Worm (Caenorhabditis elegans) whole organism, young adult: ENCODE results near the gene F44E2.6.

Source experiments
- B0019.2 ChIP-seq: fragments of 200-800 bp; sonication (Bioruptor generic); conservative IDR thresholded peaks from 2 replicates; pipeline ENCODE4 v1.3.6; 2022; ENCODE audit warnings: missing genetic modification reagents, missing genetic modification characterization, missing compliant biosample characterization
- F10E7.11 ChIP-seq: sonication (generic microtip); optimal IDR thresholded peaks from 2 replicates; lab custom pipeline; 2017; ENCODE audit warnings: mild to moderate bottlenecking, missing genetic modification characterization, moderate library complexity, missing compliant biosample characterization
- F22D6.2 ChIP-seq: sonication (generic microtip); optimal IDR thresholded peaks from 2 replicates; lab custom pipeline; 2016; ENCODE audit warnings: mild to moderate bottlenecking, missing genetic modification characterization, missing compliant biosample characterization
- F33H1.4 ChIP-seq: fragments of 200-800 bp; sonication (Bioruptor generic); IDR thresholded peaks from 2 replicates; pipeline ENCODE4 v1.3.6; 2022; ENCODE audit warnings: missing genetic modification reagents, missing genetic modification characterization, missing compliant biosample characterization
- F37B4.10 ChIP-seq: fragments of 200-800 bp; sonication (Bioruptor generic); IDR thresholded peaks from 2 replicates; pipeline ENCODE4 v1.3.6; 2022; ENCODE audit warnings: missing genetic modification characterization, missing compliant biosample characterization
- F52B5.7 ChIP-seq: sonication (generic microtip); optimal IDR thresholded peaks from 2 replicates; lab custom pipeline; 2016; ENCODE audit warnings: mild to moderate bottlenecking, missing genetic modification characterization, missing compliant biosample characterization
- F57A8.1 ChIP-seq: fragments of 200-800 bp; sonication (Bioruptor generic); optimal IDR thresholded peaks from 2 replicates; lab custom pipeline; 2018; ENCODE audit warnings: mild to moderate bottlenecking, missing genetic modification characterization, moderate library complexity, missing compliant biosample characterization
- Y53F4B.3 ChIP-seq: fragments of 200-800 bp; sonication (Bioruptor generic); IDR thresholded peaks from 2 replicates; pipeline ENCODE4 v1.3.6; 2022; ENCODE audit warnings: missing genetic modification reagents, missing genetic modification characterization, missing compliant biosample characterization
- Y56A3A.18 ChIP-seq: fragments of 200-800 bp; sonication (Bioruptor generic); IDR thresholded peaks from 2 replicates; pipeline ENCODE4 v1.3.6; 2022; ENCODE audit warnings: missing genetic modification reagents, missing genetic modification characterization, missing compliant biosample characterization
- Y79H2A.3 ChIP-seq: fragments of 200-800 bp; sonication (Bioruptor generic); conservative IDR thresholded peaks from 2 replicates; pipeline ENCODE4 v1.3.6; 2022; ENCODE audit warnings: missing genetic modification reagents, missing genetic modification characterization, missing compliant biosample characterization
- ama-1 ChIP-seq, 3 experiments: fragments of 150-350 bp in 1 of 3; sonication (generic microtip) in 2 of 3; optimal IDR thresholded peaks; 2 replicates each; lab custom pipeline; 2014 to 2018; ENCODE audit warnings: missing biosample characterization in 2 of 3, missing genetic modification characterization in 2 of 3, missing genetic modification reagents in 2 of 3
- aptf-3 ChIP-seq: fragments of 200-800 bp; sonication (Bioruptor generic); IDR thresholded peaks from 2 replicates; pipeline ENCODE4 v1.3.6; 2022; ENCODE audit warnings: missing genetic modification characterization, missing compliant biosample characterization
- athp-1 ChIP-seq: sonication (generic microtip); optimal IDR thresholded peaks from 2 replicates; lab custom pipeline; 2017; ENCODE audit warnings: mild to moderate bottlenecking, missing genetic modification characterization, missing compliant biosample characterization
- attf-3 ChIP-seq: fragments of 200-800 bp; sonication (Bioruptor generic); conservative IDR thresholded peaks from 2 replicates; pipeline ENCODE4 v1.3.6; 2022; ENCODE audit warnings: missing genetic modification reagents, missing genetic modification characterization, missing compliant biosample characterization
- bed-1 ChIP-seq: fragments of 200-800 bp; sonication (Bioruptor generic); IDR thresholded peaks from 2 replicates; pipeline ENCODE4 v1.3.6; 2022; ENCODE audit warnings: missing genetic modification reagents, missing genetic modification characterization, missing compliant biosample characterization
- bed-2 ChIP-seq: fragments of 200-800 bp; sonication (Bioruptor generic); IDR thresholded peaks from 2 replicates; pipeline ENCODE4 v1.3.6; 2022; ENCODE audit warnings: missing genetic modification reagents, missing genetic modification characterization, missing compliant biosample characterization
- ccch-3 ChIP-seq: fragments of 200-800 bp; sonication (Bioruptor generic); optimal IDR thresholded peaks from 2 replicates; lab custom pipeline; 2018; ENCODE audit warnings: mild to moderate bottlenecking, missing genetic modification characterization, missing compliant biosample characterization
- ceh-58 ChIP-seq: fragments of 200-800 bp; sonication (Bioruptor generic); IDR thresholded peaks from 2 replicates; pipeline ENCODE4 v1.3.6; 2022; ENCODE audit warnings: missing genetic modification characterization, missing compliant biosample characterization
- die-1 ChIP-seq: sonication (generic microtip); optimal IDR thresholded peaks from 2 replicates; lab custom pipeline; 2016; ENCODE audit warnings: missing genotype, mild to moderate bottlenecking, missing genetic modification characterization, missing compliant biosample characterization
- dpff-1 ChIP-seq: sonication (generic microtip); optimal IDR thresholded peaks from 2 replicates; lab custom pipeline; 2017; ENCODE audit warnings: mild to moderate bottlenecking, missing genetic modification characterization, missing compliant biosample characterization
- dpl-1 ChIP-seq: fragments of 150-350 bp; optimal IDR thresholded peaks from 2 replicates; lab custom pipeline; 2014; ENCODE audit warnings: missing biosample characterization, missing genetic modification reagents, missing genetic modification characterization
- egrh-3 ChIP-seq: fragments of 200-800 bp; sonication (Bioruptor generic); IDR thresholded peaks from 2 replicates; pipeline ENCODE4 v1.3.6; 2022; ENCODE audit warnings: missing genetic modification reagents, missing genetic modification characterization, missing compliant biosample characterization
- ets-4 ChIP-seq: fragments of 200-800 bp; sonication (Bioruptor generic); optimal IDR thresholded peaks from 2 replicates; lab custom pipeline; 2018; ENCODE audit warnings: mild to moderate bottlenecking, missing genetic modification characterization, missing compliant biosample characterization
- him-1 ChIP-seq: sonication (generic microtip); optimal IDR thresholded peaks from 2 replicates; lab custom pipeline; 2016; ENCODE audit warnings: missing genotype, missing genetic modification reagents, missing genetic modification characterization, missing compliant biosample characterization
- hlh-12 ChIP-seq: sonication (generic microtip); optimal IDR thresholded peaks from 2 replicates; lab custom pipeline; 2016; ENCODE audit warnings: missing genetic modification characterization, missing compliant biosample characterization
- hmg-20 ChIP-seq: fragments of 200-800 bp; sonication (Bioruptor generic); IDR thresholded peaks from 2 replicates; pipeline ENCODE4 v1.3.6; 2022; ENCODE audit warnings: missing genetic modification reagents, missing genetic modification characterization, missing compliant biosample characterization
- hsf-1 ChIP-seq: fragments of 200-800 bp; sonication (Bioruptor generic); IDR thresholded peaks from 2 replicates; pipeline ENCODE4 v1.3.6; 2022; ENCODE audit warnings: missing genetic modification reagents, missing genetic modification characterization, missing compliant biosample characterization
- let-526 ChIP-seq: fragments of 200-800 bp; sonication (Bioruptor generic); IDR thresholded peaks from 2 replicates; pipeline ENCODE4 v1.3.6; 2022; ENCODE audit warnings: missing genetic modification reagents, missing genetic modification characterization, missing compliant biosample characterization
- let-607 ChIP-seq, 2 experiments: fragments of 200-800 bp in 1 of 2; sonication (Bioruptor generic) in 1 of 2; sonication (generic microtip) in 1 of 2; optimal IDR thresholded peaks; 2 replicates each; lab custom pipeline; 2016 to 2018; ENCODE audit warnings: mild to moderate bottlenecking in 2 of 2, missing compliant biosample characterization in 2 of 2, missing genetic modification characterization in 2 of 2, moderate library complexity in 2 of 2, missing genotype in 1 of 2
- lin-26 ChIP-seq: fragments of 200-800 bp; sonication (Bioruptor generic); IDR thresholded peaks from 2 replicates; pipeline ENCODE4 v1.3.6; 2022; ENCODE audit warnings: missing genetic modification reagents, missing genetic modification characterization, missing compliant biosample characterization
- lin-35 ChIP-seq, 3 experiments: fragments of 150-350 bp in 2 of 3; sonication (generic microtip) in 1 of 3; optimal IDR thresholded peaks; 2 replicates each; lab custom pipeline; 2014 to 2018; ENCODE audit warnings: missing biosample characterization in 3 of 3, missing genetic modification characterization in 3 of 3, missing genetic modification reagents in 3 of 3
- lsl-1 ChIP-seq: fragments of 200-800 bp; sonication (Bioruptor generic); optimal IDR thresholded peaks from 2 replicates; lab custom pipeline; 2018; ENCODE audit warnings: mild to moderate bottlenecking, missing genetic modification characterization, moderate library complexity, missing compliant biosample characterization
- madf-6 ChIP-seq: fragments of 200-800 bp; sonication (Bioruptor generic); IDR thresholded peaks from 2 replicates; pipeline ENCODE4 v1.3.6; 2022; ENCODE audit warnings: missing genetic modification reagents, missing genetic modification characterization, missing compliant biosample characterization
- madf-8 ChIP-seq: fragments of 200-800 bp; sonication (Bioruptor generic); conservative IDR thresholded peaks from 2 replicates; pipeline ENCODE4 v1.3.6; 2022; ENCODE audit warnings: missing genetic modification reagents, missing genetic modification characterization, missing compliant biosample characterization
- mes-4 ChIP-seq: sonication (generic microtip); optimal IDR thresholded peaks from 2 replicates; lab custom pipeline; 2016; ENCODE audit warnings: missing genotype, missing genetic modification characterization, missing compliant biosample characterization
- nfya-1 ChIP-seq: sonication (generic microtip); optimal IDR thresholded peaks from 2 replicates; lab custom pipeline; 2017; ENCODE audit warnings: antibody characterized with exemption, missing compliant biosample characterization, missing genetic modification characterization, borderline replicate concordance; ENCODE audit not compliant: insufficient read depth
- nfyb-1 ChIP-seq: fragments of 200-800 bp; sonication (Bioruptor generic); IDR thresholded peaks from 2 replicates; pipeline ENCODE4 v1.3.6; 2022; ENCODE audit warnings: missing genetic modification reagents, missing genetic modification characterization, missing compliant biosample characterization
- rec-8 ChIP-seq, 2 experiments: sonication (generic microtip); optimal IDR thresholded peaks; 2 replicates each; lab custom pipeline; 2016; ENCODE audit warnings: mild to moderate bottlenecking in 2 of 2, missing genetic modification characterization in 2 of 2, missing genetic modification reagents in 2 of 2, missing genotype in 2 of 2, missing biosample characterization in 1 of 2, missing compliant biosample characterization in 1 of 2, moderate library complexity in 1 of 2
- repo-1 ChIP-seq: sonication (generic microtip); optimal IDR thresholded peaks from 2 replicates; lab custom pipeline; 2017; ENCODE audit warnings: mild to moderate bottlenecking, missing genetic modification characterization, missing compliant biosample characterization
- snpc-1.3 ChIP-seq: sonication (generic microtip); optimal IDR thresholded peaks from 2 replicates; lab custom pipeline; 2017; ENCODE audit warnings: missing genetic modification characterization, mild to moderate bottlenecking, missing compliant biosample characterization, antibody characterized with exemption, moderate library complexity, missing genotype, missing genetic modification reagents; ENCODE audit not compliant: insufficient read depth
- snpc-3.4 ChIP-seq: sonication (generic microtip); optimal IDR thresholded peaks from 2 replicates; lab custom pipeline; 2017; ENCODE audit warnings: missing genetic modification characterization, mild to moderate bottlenecking, missing compliant biosample characterization, antibody characterized with exemption, moderate library complexity, missing genotype, missing genetic modification reagents
- somi-1 ChIP-seq: fragments of 200-800 bp; sonication (Bioruptor generic); optimal IDR thresholded peaks from 2 replicates; lab custom pipeline; 2018; ENCODE audit warnings: mild to moderate bottlenecking, missing genetic modification characterization, missing compliant biosample characterization
- tbp1 ChIP-seq: fragments of 200-800 bp; sonication (Bioruptor generic); optimal IDR thresholded peaks from 2 replicates; lab custom pipeline; 2018; ENCODE audit warnings: mild to moderate bottlenecking, missing genetic modification characterization, missing compliant biosample characterization
- unc-130 ChIP-seq: sonication (generic microtip); optimal IDR thresholded peaks from 2 replicates; lab custom pipeline; 2016; ENCODE audit warnings: missing genetic modification reagents, missing genetic modification characterization, missing compliant biosample characterization
- zfh-2 ChIP-seq: fragments of 200-800 bp; sonication (Bioruptor generic); conservative IDR thresholded peaks from 2 replicates; pipeline ENCODE4 v1.3.6; 2022; ENCODE audit warnings: missing genetic modification reagents, missing genetic modification characterization, missing compliant biosample characterization
- ztf-25 ChIP-seq: fragments of 200-800 bp; sonication (Bioruptor generic); IDR thresholded peaks from 2 replicates; pipeline ENCODE4 v1.3.6; 2022; ENCODE audit warnings: missing genetic modification reagents, missing genetic modification characterization, missing compliant biosample characterization
- ztf-26 ChIP-seq: sonication (generic microtip); optimal IDR thresholded peaks from 2 replicates; lab custom pipeline; 2017; ENCODE audit warnings: missing genetic modification characterization, missing compliant biosample characterization
- ztf-6 ChIP-seq: fragments of 200-800 bp; sonication (Bioruptor generic); IDR thresholded peaks from 2 replicates; pipeline ENCODE4 v1.3.6; 2022; ENCODE audit warnings: missing genetic modification reagents, missing genetic modification characterization, missing compliant biosample characterization

F44E2.6 gene

ce11 chrIII:8850482-8851047, 5.6 kb upstream of the F44E2.6 start, which contains the start of gene F44E2.9:
TSS of gene F44E2.9 (minus strand) at chrIII:8850532.
- TF ChIP-seq ztf-6 (GFP tag; lab: Robert Waterston, UW) (no peak), B0019.2 (no peak), ztf-26 (tag; lab: Kevin White, UChicago) (no peak), rec-8 (tag; optimal IDR thresholded peaks at IDR 0.05; lab: Kevin White, UChicago) (no peak), hmg-20 (no peak), F57A8.1 (GFP tag; lab: Kevin White, UChicago) (no peak), him-1 (peak; percentile 1), bed-1 (GFP tag; lab: Robert Waterston, UW) (no peak), die-1 (tag; lab: Kevin White, UChicago) (no peak), aptf-3 (no peak), Y79H2A.3 (GFP tag; lab: Robert Waterston, UW) (no peak), F10E7.11 (no peak), bed-2 (GFP tag; lab: Robert Waterston, UW) (no peak), F33H1.4 (GFP tag; lab: Robert Waterston, UW) (peak; percentile 54; the same call in 1 of the 2 replicates), snpc-1.3 (tag; lab: Kevin White, UChicago) (no peak), ama-1 (optimal IDR thresholded peaks at IDR 0.05; lab: Kevin White, UChicago) (no peak), ama-1 (GFP tag; optimal IDR thresholded peaks at IDR 0.05; lab: Kevin White, UChicago) (no peak), Y56A3A.18 (GFP tag; lab: Robert Waterston, UW) (no peak), hsf-1 (GFP tag; lab: Robert Waterston, UW) (0 out of 2 replicates have a peak, but pooled peaks have one; percentile 49), lin-26 (GFP tag; lab: Robert Waterston, UW) (no peak), dpff-1 (tag; lab: Kevin White, UChicago) (no peak), madf-6 (GFP tag; lab: Robert Waterston, UW) (peak; percentile 78), mes-4 (tag; lab: Kevin White, UChicago) (no peak), somi-1 (GFP tag; lab: Kevin White, UChicago) (no peak), repo-1 (tag; lab: Kevin White, UChicago) (no peak), dpl-1 (GFP tag; lab: Kevin White, UChicago) (peak; percentile 79), F22D6.2 (tag; lab: Kevin White, UChicago) (no peak), unc-130 (GFP tag; lab: Kevin White, UChicago) (peak; percentile 74), F37B4.10 (GFP tag; lab: Robert Waterston, UW) (no peak), let-607 (tag; optimal IDR thresholded peaks at IDR 0.05; lab: Kevin White, UChicago) (no peak), attf-3 (GFP tag; lab: Robert Waterston, UW) (no peak), ccch-3 (GFP tag; lab: Kevin White, UChicago) (no peak), ceh-58 (GFP tag; lab: Robert Waterston, UW) (no peak), hlh-12 (no peak), nfya-1 (tag; lab: Kevin White, UChicago) (no peak), F52B5.7 (tag; lab: Kevin White, UChicago) (no peak), let-526 (no peak), athp-1 (tag; lab: Kevin White, UChicago) (no peak), nfyb-1 (GFP tag; lab: Robert Waterston, UW) (no peak), egrh-3 (GFP tag; lab: Robert Waterston, UW) (no peak), tbp1 (peak; percentile 35), ztf-25 (GFP tag; lab: Robert Waterston, UW) (no peak), lsl-1 (peak; percentile 59), madf-8 (GFP tag; lab: Robert Waterston, UW) (peak; percentile 57), lin-35 (GFP tag; optimal IDR thresholded peaks at IDR 0.05; lab: Kevin White, UChicago) (peak in 2 of 3 experiments; percentile 28 to 75), Y53F4B.3 (GFP tag; lab: Robert Waterston, UW) (no peak), snpc-3.4 (tag; lab: Kevin White, UChicago) (no peak), zfh-2 (GFP tag; lab: Robert Waterston, UW) (no peak), ets-4 (GFP tag; lab: Kevin White, UChicago) (no peak)
